Worm (Caenorhabditis elegans) whole organism, mixed stage, embryonic: Measurements from ENCODE around the gene nhr-94.

Source experiments
- M03D4.4 ChIP-seq: sonication (generic microtip); optimal IDR thresholded peaks from 2 replicates; lab custom pipeline; 2017; ENCODE audit warnings: mild to moderate bottlenecking, missing genetic modification characterization, missing compliant biosample characterization
- ceh-39 ChIP-seq: fragments of 150-350 bp; optimal IDR thresholded peaks from 2 replicates; lab custom pipeline; 2014; ENCODE audit warnings: missing biosample characterization, missing genetic modification characterization
- drap-1 ChIP-seq: fragments of 200-800 bp; sonication (Bioruptor generic); optimal IDR thresholded peaks from 3 replicates; lab custom pipeline; 2018; ENCODE audit warnings: mild to moderate bottlenecking, missing genetic modification characterization, missing compliant biosample characterization
- elt-1 ChIP-seq: sonication (generic microtip); optimal IDR thresholded peaks from 2 replicates; lab custom pipeline; 2017; ENCODE audit warnings: missing genetic modification characterization, mild to moderate bottlenecking, missing compliant biosample characterization, antibody characterized with exemption, moderate library complexity, borderline replicate concordance; ENCODE audit not compliant: insufficient read depth
- elt-3 ChIP-seq: fragments of 150-350 bp; optimal IDR thresholded peaks from 2 replicates; lab custom pipeline; 2014; ENCODE audit warnings: missing biosample characterization, missing genetic modification characterization
- flh-1 ChIP-seq: fragments of 200-800 bp; sonication (Bioruptor generic); optimal IDR thresholded peaks from 2 replicates; lab custom pipeline; 2018; ENCODE audit warnings: mild to moderate bottlenecking, missing genetic modification characterization, moderate library complexity, missing compliant biosample characterization
- mep-1 ChIP-seq: fragments of 150-350 bp; optimal IDR thresholded peaks from 2 replicates; lab custom pipeline; 2017; ENCODE audit warnings: missing biosample characterization, missing genetic modification reagents, missing genetic modification characterization, inconsistent platforms
- mls-2 ChIP-seq: sonication (generic microtip); optimal IDR thresholded peaks from 2 replicates; lab custom pipeline; 2016; ENCODE audit warnings: mild to moderate bottlenecking, missing genetic modification characterization, moderate library complexity, missing compliant biosample characterization
- nhr-12 ChIP-seq: fragments of 150-350 bp; optimal IDR thresholded peaks from 2 replicates; lab custom pipeline; 2014; ENCODE audit warnings: missing biosample characterization, missing genetic modification characterization
- nhr-2 ChIP-seq: fragments of 150-350 bp; optimal IDR thresholded peaks from 2 replicates; lab custom pipeline; 2014; ENCODE audit warnings: missing biosample characterization, missing genetic modification characterization
- nhr-237 ChIP-seq: fragments of 150-350 bp; optimal IDR thresholded peaks from 2 replicates; lab custom pipeline; 2014; ENCODE audit warnings: missing biosample characterization, missing genetic modification characterization
- nhr-28 ChIP-seq: fragments of 150-350 bp; optimal IDR thresholded peaks from 2 replicates; lab custom pipeline; 2014; ENCODE audit warnings: missing biosample characterization, missing genetic modification characterization
- nhr-76 ChIP-seq: sonication (generic microtip); optimal IDR thresholded peaks from 2 replicates; lab custom pipeline; 2017; ENCODE audit warnings: missing biosample characterization, missing genetic modification characterization
- pha-4 ChIP-seq: fragments of 150-350 bp; optimal IDR thresholded peaks from 2 replicates; lab custom pipeline; 2018; ENCODE audit warnings: missing biosample characterization, missing genetic modification reagents, missing genetic modification characterization
- sem-2 ChIP-seq: fragments of 200-800 bp; sonication (Bioruptor generic); optimal IDR thresholded peaks from 2 replicates; lab custom pipeline; 2018; ENCODE audit warnings: mild to moderate bottlenecking, missing genetic modification characterization, missing compliant biosample characterization
- snpc-4 ChIP-seq: fragments of 150-350 bp; optimal IDR thresholded peaks from 2 replicates; lab custom pipeline; 2014; ENCODE audit warnings: missing biosample characterization, missing genetic modification characterization
- sptf-1 ChIP-seq: sonication (generic microtip); optimal IDR thresholded peaks from 2 replicates; lab custom pipeline; 2017; ENCODE audit warnings: mild to moderate bottlenecking, missing genetic modification characterization, moderate library complexity, missing compliant biosample characterization
- tbx-8 ChIP-seq: fragments of 200-800 bp; sonication (Bioruptor generic); optimal IDR thresholded peaks from 2 replicates; lab custom pipeline; 2018; ENCODE audit warnings: mild to moderate bottlenecking, missing genetic modification characterization, moderate library complexity, missing compliant biosample characterization
- unc-120 ChIP-seq: sonication (generic microtip); optimal IDR thresholded peaks from 2 replicates; lab custom pipeline; 2017; ENCODE audit warnings: missing genetic modification characterization, missing compliant biosample characterization; ENCODE audit not compliant: poor library complexity, severe bottlenecking
- unc-39 ChIP-seq: fragments of 150-350 bp; optimal IDR thresholded peaks from 2 replicates; lab custom pipeline; 2014; ENCODE audit warnings: missing biosample characterization, missing genetic modification characterization
- unc-62 ChIP-seq: fragments of 150-350 bp; optimal IDR thresholded peaks from 2 replicates; lab custom pipeline; 2014; ENCODE audit warnings: missing biosample characterization, missing genetic modification reagents, missing genetic modification characterization
- ztf-11 ChIP-seq: fragments of 150-350 bp; optimal IDR thresholded peaks from 2 replicates; lab custom pipeline; 2014; ENCODE audit warnings: missing biosample characterization, missing genetic modification characterization

The nhr-94 gene

DNA sequence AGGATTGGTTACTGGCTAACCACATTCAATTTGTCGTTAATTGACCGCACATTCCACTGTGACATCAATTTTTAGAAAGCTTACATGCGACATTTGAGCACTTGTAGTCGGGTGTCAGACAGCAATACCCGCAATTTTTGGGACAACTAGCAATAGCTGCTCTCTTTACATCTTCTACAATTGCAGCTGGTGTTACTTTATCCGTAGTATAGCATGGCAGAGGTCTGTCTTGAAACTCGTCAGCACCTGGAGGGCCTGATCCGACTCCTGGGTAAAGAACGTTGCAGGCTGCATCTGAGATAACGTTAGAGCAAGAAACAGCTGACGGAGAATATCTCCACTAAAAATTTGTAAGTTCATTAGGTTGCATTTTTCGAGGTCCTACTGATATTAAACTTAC, 46.8 kb downstream of the nhr-94 start:
- TF ChIP-seq mls-2 (tag; lab: Kevin White, UChicago) = no peak
- TF ChIP-seq M03D4.4 (tag; lab: Kevin White, UChicago) = no peak
- no peak for TF ChIP-seq unc-62 (GFP tag; lab: Kevin White, UChicago)
- no peak for TF ChIP-seq snpc-4
- no peak for TF ChIP-seq mep-1 (tag; lab: Kevin White, UChicago)
- no peak for TF ChIP-seq drap-1 (GFP tag; lab: Kevin White, UChicago)
- TF ChIP-seq sptf-1 (tag; lab: Kevin White, UChicago) = no peak
- no peak for TF ChIP-seq elt-3
- no peak for TF ChIP-seq flh-1 (GFP tag; lab: Kevin White, UChicago)
- TF ChIP-seq, all 35 proteins: peak for 0

DNA sequence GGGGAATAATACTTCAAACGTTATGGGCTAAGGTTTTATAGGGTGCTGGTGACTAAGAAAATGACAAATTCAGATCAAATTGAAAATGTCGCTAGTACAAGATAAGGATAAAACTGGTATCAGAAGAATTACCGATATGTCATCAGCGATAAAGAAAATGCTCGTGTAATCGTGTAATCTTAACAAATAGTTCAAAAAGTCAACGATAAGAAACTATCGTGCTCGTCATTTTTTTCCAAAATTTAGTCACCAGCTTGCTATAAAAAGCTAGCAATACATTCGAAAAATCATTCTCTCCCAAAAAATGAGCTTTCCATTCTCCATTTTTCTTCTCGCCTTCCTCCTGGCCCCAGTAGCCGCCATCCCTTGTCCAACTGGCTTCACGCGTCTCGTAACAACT, 48.3 kb downstream of the nhr-94 start, which contains the start of gene clec-45:
Gene clec-45, plus strand, starts transcription at position 301 of the 400 bp plus-strand sequence.
- TF ChIP-seq ztf-11 (tag; lab: Kevin White, UChicago) = no peak
- no peak for TF ChIP-seq tbx-8 (GFP tag; lab: Kevin White, UChicago)
- no peak for TF ChIP-seq nhr-237 (tag; lab: Kevin White, UChicago)
- no peak for TF ChIP-seq pha-4 (tag; lab: Kevin White, UChicago)
- TF ChIP-seq nhr-2 (tag; lab: Kevin White, UChicago) = no peak
- no peak for TF ChIP-seq elt-1
- TF ChIP-seq ceh-39 (tag; lab: Kevin White, UChicago) = no peak
- no peak for TF ChIP-seq unc-39 (tag; lab: Kevin White, UChicago)

ce11 chrV:7635469-7635868, 50.7 kb downstream of the nhr-94 start, which contains the start of gene srd-29:
Gene srd-29 (plus strand): TSS chrV:7635769.
- TF ChIP-seq ceh-39 (tag; lab: Kevin White, UChicago) (no peak), flh-1 (GFP tag; lab: Kevin White, UChicago) (no peak), mep-1 (tag; lab: Kevin White, UChicago) (no peak), nhr-28 (no peak), unc-120 (tag; lab: Kevin White, UChicago) (no peak), ztf-11 (tag; lab: Kevin White, UChicago) (no peak), M03D4.4 (tag; lab: Kevin White, UChicago) (no peak), pha-4 (tag; lab: Kevin White, UChicago) (no peak), nhr-12 (no peak), unc-62 (GFP tag; lab: Kevin White, UChicago) (no peak)

- no peak for TF ChIP-seq flh-1 (GFP tag; lab: Kevin White, UChicago)
- no peak for TF ChIP-seq drap-1 (GFP tag; lab: Kevin White, UChicago)
- no peak for TF ChIP-seq nhr-12
- TF ChIP-seq nhr-76 (tag; lab: Kevin White, UChicago) = no peak
- no peak for TF ChIP-seq sem-2 (GFP tag; lab: Kevin White, UChicago)
- TF ChIP-seq unc-62 (GFP tag; lab: Kevin White, UChicago) = no peak
- no peak for TF ChIP-seq unc-39 (tag; lab: Kevin White, UChicago)
Observed at ce11 chrV:7634657-7635056, 51.5 kb downstream of the nhr-94 start, which contains the start of gene srd-31. Gene srd-31 (minus strand): TSS chrV:7634757.
